Worm (Caenorhabditis elegans) whole organism, L2 larva: ENCODE results near the gene T28H10.2.

ENCODE experiments used
- C34F6.9 ChIP-seq: fragments of 150-350 bp; optimal IDR thresholded peaks from 2 replicates; lab custom pipeline; 2014; ENCODE audit warnings: missing biosample characterization, missing genetic modification characterization
- F13H6.1 ChIP-seq: sonication (generic microtip); optimal IDR thresholded peaks from 2 replicates; lab custom pipeline; 2016; ENCODE audit warnings: missing genetic modification characterization, missing compliant biosample characterization
- R02D3.7 ChIP-seq: fragments of 150-350 bp; optimal IDR thresholded peaks from 2 replicates; lab custom pipeline; 2014; ENCODE audit warnings: missing biosample characterization, missing genetic modification characterization
- Y55F3AM.14 ChIP-seq: fragments of 200-800 bp; sonication (Bioruptor generic); optimal IDR thresholded peaks from 2 replicates; lab custom pipeline; 2018; ENCODE audit warnings: mild to moderate bottlenecking, missing genetic modification characterization, missing compliant biosample characterization
- ZK546.5 ChIP-seq: sonication (generic microtip); optimal IDR thresholded peaks from 2 replicates; lab custom pipeline; 2017; ENCODE audit warnings: missing biosample characterization, missing genetic modification characterization
- alr-1 ChIP-seq: fragments of 150-350 bp; optimal IDR thresholded peaks from 2 replicates; lab custom pipeline; 2014; ENCODE audit warnings: missing biosample characterization, missing genetic modification characterization
- aly-2 ChIP-seq: fragments of 150-350 bp; optimal IDR thresholded peaks from 2 replicates; lab custom pipeline; 2014; ENCODE audit warnings: missing biosample characterization, missing genetic modification characterization
- ama-1 ChIP-seq: fragments of 150-350 bp; optimal IDR thresholded peaks from 2 replicates; lab custom pipeline; 2018; ENCODE audit warnings: inconsistent platforms
- blmp-1 ChIP-seq: sonication (generic microtip); optimal IDR thresholded peaks from 2 replicates; lab custom pipeline; 2017; ENCODE audit warnings: missing genetic modification characterization, mild to moderate bottlenecking, missing compliant biosample characterization, antibody characterized with exemption, moderate library complexity; ENCODE audit not compliant: insufficient read depth
- ceh-16 ChIP-seq: fragments of 150-350 bp; optimal IDR thresholded peaks from 2 replicates; lab custom pipeline; 2014; ENCODE audit warnings: missing biosample characterization, missing genetic modification characterization
- ceh-82 ChIP-seq: fragments of 150-350 bp; optimal IDR thresholded peaks from 2 replicates; lab custom pipeline; 2014; ENCODE audit warnings: missing biosample characterization, missing genetic modification characterization
- crh-2 ChIP-seq: sonication (generic microtip); optimal IDR thresholded peaks from 2 replicates; lab custom pipeline; 2017; ENCODE audit warnings: missing biosample characterization, missing genetic modification characterization
- dmd-4 ChIP-seq: sonication (generic microtip); optimal IDR thresholded peaks from 2 replicates; lab custom pipeline; 2017; ENCODE audit warnings: missing biosample characterization, missing genetic modification characterization
- egl-27 ChIP-seq: sonication (generic microtip); optimal IDR thresholded peaks from 3 replicates; lab custom pipeline; 2017; ENCODE audit warnings: missing biosample characterization, missing genetic modification reagents, missing genetic modification characterization
- elt-1 ChIP-seq: fragments of 150-350 bp; optimal IDR thresholded peaks from 2 replicates; lab custom pipeline; 2014; ENCODE audit warnings: missing biosample characterization, missing genetic modification characterization
- elt-3 ChIP-seq: sonication (generic microtip); optimal IDR thresholded peaks from 2 replicates; lab custom pipeline; 2017; ENCODE audit warnings: missing biosample characterization, missing genetic modification characterization
- fos-1 ChIP-seq: fragments of 150-350 bp; optimal IDR thresholded peaks from 2 replicates; lab custom pipeline; 2014; ENCODE audit warnings: missing biosample characterization, missing genetic modification characterization
- gmeb-1 ChIP-seq: fragments of 150-350 bp; optimal IDR thresholded peaks from 2 replicates; lab custom pipeline; 2014; ENCODE audit warnings: missing biosample characterization, missing genetic modification characterization
- lin-11 ChIP-seq: fragments of 150-350 bp; sonication (generic microtip); optimal IDR thresholded peaks from 2 replicates; lab custom pipeline; 2014; ENCODE audit warnings: missing biosample characterization, missing genetic modification characterization, inconsistent platforms, mixed read lengths
- lin-13 ChIP-seq: fragments of 150-350 bp; optimal IDR thresholded peaks from 2 replicates; lab custom pipeline; 2014; ENCODE audit warnings: missing biosample characterization, missing genetic modification reagents, missing genetic modification characterization
- lin-39 ChIP-seq: fragments of 150-350 bp; optimal IDR thresholded peaks from 2 replicates; lab custom pipeline; 2014; ENCODE audit warnings: missing biosample characterization, missing genetic modification reagents, missing genetic modification characterization
- lsy-2 ChIP-seq, 2 experiments: fragments of 150-350 bp in 1 of 2; sonication (generic microtip) in 1 of 2; optimal IDR thresholded peaks; 2 replicates each; lab custom pipeline; 2014 to 2017; ENCODE audit warnings: missing biosample characterization in 2 of 2, missing genetic modification characterization in 2 of 2
- mab-5 ChIP-seq: fragments of 150-350 bp; optimal IDR thresholded peaks from 2 replicates; lab custom pipeline; 2014; ENCODE audit warnings: missing biosample characterization, missing genetic modification characterization
- mbf-1 ChIP-seq: sonication (generic microtip); optimal IDR thresholded peaks from 2 replicates; lab custom pipeline; 2017; ENCODE audit warnings: missing biosample characterization, missing genetic modification characterization
- mdl-1 ChIP-seq, 2 experiments: fragments of 150-350 bp in 1 of 2; sonication (generic microtip) in 1 of 2; optimal IDR thresholded peaks; 2 replicates each; lab custom pipeline; 2017; ENCODE audit warnings: missing biosample characterization in 2 of 2, missing genetic modification characterization in 2 of 2
- nhr-10 ChIP-seq: sonication (generic microtip); optimal IDR thresholded peaks from 2 replicates; lab custom pipeline; 2017; ENCODE audit warnings: missing biosample characterization, missing genetic modification characterization
- nhr-11 ChIP-seq: fragments of 150-350 bp; optimal IDR thresholded peaks from 2 replicates; lab custom pipeline; 2014; ENCODE audit warnings: missing biosample characterization, missing genetic modification characterization
- nhr-12 ChIP-seq: fragments of 150-350 bp; optimal IDR thresholded peaks from 2 replicates; lab custom pipeline; 2014; ENCODE audit warnings: missing biosample characterization, missing genetic modification characterization
- nhr-129 ChIP-seq: fragments of 150-350 bp; optimal IDR thresholded peaks from 2 replicates; lab custom pipeline; 2014; ENCODE audit warnings: missing biosample characterization, missing genetic modification characterization
- nhr-21 ChIP-seq: fragments of 150-350 bp; optimal IDR thresholded peaks from 2 replicates; lab custom pipeline; 2014; ENCODE audit warnings: missing biosample characterization, missing genetic modification characterization
- nhr-23 ChIP-seq: fragments of 150-350 bp; optimal IDR thresholded peaks from 2 replicates; lab custom pipeline; 2014; ENCODE audit warnings: missing biosample characterization, missing genetic modification reagents, missing genetic modification characterization
- nhr-237 ChIP-seq: fragments of 150-350 bp; optimal IDR thresholded peaks from 2 replicates; lab custom pipeline; 2014; ENCODE audit warnings: missing biosample characterization, missing genetic modification characterization
- nhr-25 ChIP-seq: fragments of 150-350 bp; sonication (generic microtip); optimal IDR thresholded peaks from 3 replicates; lab custom pipeline; 2014; ENCODE audit warnings: missing biosample characterization, missing genetic modification characterization
- nhr-6 ChIP-seq: fragments of 150-350 bp; optimal IDR thresholded peaks from 2 replicates; lab custom pipeline; 2014; ENCODE audit warnings: missing biosample characterization, missing genetic modification characterization
- nhr-77 ChIP-seq: fragments of 150-350 bp; optimal IDR thresholded peaks from 2 replicates; lab custom pipeline; 2014; ENCODE audit warnings: missing biosample characterization, missing genetic modification characterization
- peb-1 ChIP-seq: fragments of 150-350 bp; optimal IDR thresholded peaks from 2 replicates; lab custom pipeline; 2014; ENCODE audit warnings: missing biosample characterization, missing genetic modification characterization
- sem-4 ChIP-seq: fragments of 150-350 bp; optimal IDR thresholded peaks from 2 replicates; lab custom pipeline; 2014; ENCODE audit warnings: missing biosample characterization, missing genetic modification reagents, missing genetic modification characterization
- skn-1 ChIP-seq: sonication (generic microtip); optimal IDR thresholded peaks from 2 replicates; lab custom pipeline; 2017; ENCODE audit warnings: missing biosample characterization, missing genetic modification characterization
- sma-3 ChIP-seq: sonication (generic microtip); optimal IDR thresholded peaks from 2 replicates; lab custom pipeline; 2016; ENCODE audit warnings: missing genetic modification reagents, missing genetic modification characterization, missing compliant biosample characterization
- sma-9 ChIP-seq, 2 experiments: fragments of 150-350 bp in 1 of 2; sonication (generic microtip) in 1 of 2; optimal IDR thresholded peaks; 2 replicates each; lab custom pipeline; 2014 to 2016; ENCODE audit warnings: missing genetic modification characterization in 2 of 2, mild to moderate bottlenecking in 1 of 2, missing biosample characterization in 1 of 2, missing compliant biosample characterization in 1 of 2, missing genetic modification reagents in 1 of 2, moderate library complexity in 1 of 2
- snpc-4 ChIP-seq: fragments of 150-350 bp; optimal IDR thresholded peaks from 2 replicates; lab custom pipeline; 2014; ENCODE audit warnings: missing biosample characterization, missing genetic modification characterization
- unc-39 ChIP-seq: fragments of 150-350 bp; optimal IDR thresholded peaks from 2 replicates; lab custom pipeline; 2014; ENCODE audit warnings: missing biosample characterization, missing genetic modification characterization
- unc-55 ChIP-seq: fragments of 150-350 bp; sonication (generic microtip); optimal IDR thresholded peaks from 3 replicates; lab custom pipeline; 2014; ENCODE audit warnings: missing biosample characterization, missing genetic modification reagents, missing genetic modification characterization
- unc-62 ChIP-seq: fragments of 150-350 bp; optimal IDR thresholded peaks from 2 replicates; lab custom pipeline; 2014; ENCODE audit warnings: missing biosample characterization, missing genetic modification reagents, missing genetic modification characterization
- ztf-1 ChIP-seq: fragments of 200-800 bp; sonication (Bioruptor generic); conservative IDR thresholded peaks from 2 replicates; pipeline ENCODE4 v1.3.6; 2022; ENCODE audit warnings: missing genetic modification characterization, missing compliant biosample characterization
- ztf-11 ChIP-seq: sonication (generic microtip); optimal IDR thresholded peaks from 2 replicates; lab custom pipeline; 2017; ENCODE audit warnings: missing biosample characterization, missing genetic modification characterization
- ztf-4 ChIP-seq: fragments of 150-350 bp; optimal IDR thresholded peaks from 2 replicates; lab custom pipeline; 2014; ENCODE audit warnings: missing biosample characterization, missing genetic modification characterization

T28H10.2 gene

DNA sequence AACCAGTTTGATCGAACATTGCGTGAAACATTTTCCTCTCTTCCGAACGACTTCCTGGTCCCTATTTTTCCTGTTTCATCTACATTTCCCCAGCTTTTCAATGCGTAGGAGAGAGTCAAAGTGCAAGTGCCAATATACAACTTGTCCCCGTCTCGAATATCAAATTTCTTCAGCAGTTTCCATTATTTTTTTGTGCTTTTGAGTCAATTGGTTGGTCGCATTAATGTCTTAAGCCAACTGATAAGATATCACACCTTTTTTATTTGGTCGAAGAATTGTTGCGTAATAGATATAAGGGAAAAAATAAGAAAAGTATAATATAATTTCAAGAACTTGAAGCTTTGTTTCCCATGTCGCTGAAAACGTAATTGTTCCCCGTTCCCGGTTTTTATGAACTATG is 19.6 kb upstream of the T28H10.2 start:
- no peak for TF ChIP-seq nhr-25 (tag; lab: Kevin White, UChicago)
- TF ChIP-seq ztf-11 (tag; lab: Kevin White, UChicago) = no peak
- peak; percentile 66 for TF ChIP-seq fos-1 (tag; lab: Kevin White, UChicago)
- no peak for TF ChIP-seq nhr-23 (tag; lab: Kevin White, UChicago)
- TF ChIP-seq Y55F3AM.14 (GFP tag; lab: Kevin White, UChicago) = no peak

DNA sequence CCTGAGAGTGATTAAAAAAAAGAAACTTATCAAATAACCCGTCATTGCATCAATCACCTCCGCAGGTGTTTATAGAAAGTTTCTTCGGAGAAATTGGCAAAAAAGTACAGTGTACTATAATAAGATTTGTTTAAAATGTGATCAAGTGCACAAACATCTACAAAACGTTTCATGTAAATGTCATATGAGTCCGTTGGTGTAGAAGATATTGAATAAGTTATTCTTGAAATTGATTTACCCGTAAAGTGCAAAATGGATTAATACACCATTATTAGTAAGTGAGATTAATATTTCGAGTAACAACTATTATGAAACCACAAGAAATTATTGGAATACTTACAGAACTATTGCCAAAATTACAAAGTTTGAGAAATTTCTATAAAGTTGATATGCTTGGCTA is 18.3 kb upstream of the T28H10.2 start:
- TF ChIP-seq nhr-129 (no peak), mab-5 (no peak), ama-1 (lab: Kevin White, UChicago) (no peak), lin-11 (tag; lab: Kevin White, UChicago) (no peak), nhr-11 (tag; lab: Kevin White, UChicago) (no peak), nhr-23 (tag; lab: Kevin White, UChicago) (no peak), blmp-1 (tag; lab: Kevin White, UChicago) (peak; percentile 16), dmd-4 (tag; lab: Kevin White, UChicago) (peak; percentile 23), nhr-21 (tag; lab: Kevin White, UChicago) (peak; percentile 39), C34F6.9 (tag; lab: Kevin White, UChicago) (peak; percentile 23), sma-9 (GFP tag; optimal IDR thresholded peaks at IDR 0.05; lab: Kevin White, UChicago) (peak; percentile 16), sma-9 (tag; optimal IDR thresholded peaks at IDR 0.05; lab: Kevin White, UChicago) (no peak), lsy-2 (tag; optimal IDR thresholded peaks at IDR 0.05; lab: Kevin White, UChicago) (peak in 1 of 2 experiments; percentile 31), fos-1 (tag; lab: Kevin White, UChicago) (peak; percentile 46)

ce11 chrV:12530129-12530528 is 17.4 kb upstream of the T28H10.2 start:
- TF ChIP-seq nhr-25 (tag; lab: Kevin White, UChicago) (no peak), lin-11 (tag; lab: Kevin White, UChicago) (no peak), ztf-1 (no peak), ceh-16 (peak; percentile 60), Y55F3AM.14 (GFP tag; lab: Kevin White, UChicago) (peak; percentile 67), nhr-11 (tag; lab: Kevin White, UChicago) (no peak), mab-5 (no peak), nhr-10 (no peak), unc-55 (GFP tag; lab: Kevin White, UChicago) (peak; percentile 16), aly-2 (no peak), nhr-77 (tag; lab: Kevin White, UChicago) (no peak), mbf-1 (no peak), ama-1 (lab: Kevin White, UChicago) (no peak), peb-1 (no peak), nhr-237 (tag; lab: Kevin White, UChicago) (no peak), alr-1 (no peak), ztf-11 (tag; lab: Kevin White, UChicago) (no peak), C34F6.9 (tag; lab: Kevin White, UChicago) (peak; percentile 44), gmeb-1 (tag; lab: Kevin White, UChicago) (no peak), unc-39 (tag; lab: Kevin White, UChicago) (no peak), F13H6.1 (tag; lab: Kevin White, UChicago) (peak; percentile 49), ceh-82 (tag; lab: Kevin White, UChicago) (no peak), ztf-4 (no peak), nhr-23 (tag; lab: Kevin White, UChicago) (no peak), nhr-21 (tag; lab: Kevin White, UChicago) (no peak), skn-1 (tag; lab: Kevin White, UChicago) (no peak), sma-3 (GFP tag; lab: Kevin White, UChicago) (no peak), sma-9 (GFP tag; optimal IDR thresholded peaks at IDR 0.05; lab: Kevin White, UChicago) (peak; percentile 24), sma-9 (tag; optimal IDR thresholded peaks at IDR 0.05; lab: Kevin White, UChicago) (no peak), blmp-1 (tag; lab: Kevin White, UChicago) (no peak), lin-39 (tag; lab: Kevin White, UChicago) (no peak), crh-2 (peak; percentile 53), lin-13 (GFP tag; lab: Kevin White, UChicago) (no peak), elt-3 (tag; lab: Kevin White, UChicago) (no peak), R02D3.7 (tag; lab: Kevin White, UChicago) (no peak), lsy-2 (tag; optimal IDR thresholded peaks at IDR 0.05; lab: Kevin White, UChicago) (peak in 1 of 2 experiments; percentile 32), elt-1 (tag; lab: Kevin White, UChicago) (no peak), nhr-6 (tag; lab: Kevin White, UChicago) (no peak), snpc-4 (no peak), nhr-129 (no peak), egl-27 (tag; lab: Kevin White, UChicago) (peak; percentile 41), dmd-4 (tag; lab: Kevin White, UChicago) (no peak), unc-62 (GFP tag; lab: Kevin White, UChicago) (no peak), nhr-12 (tag; lab: Kevin White, UChicago) (no peak), sem-4 (peak; percentile 48), fos-1 (tag; lab: Kevin White, UChicago) (no peak), mdl-1 (tag; optimal IDR thresholded peaks at IDR 0.05; lab: Kevin White, UChicago) (no peak), ZK546.5 (no peak)
